Fruit fly (Drosophila melanogaster): Measurements from ENCODE around the gene CG6293.

Gene CG6293

dm6 chr3R:10272695-10273094, 38.7 kb downstream of the CG6293 start (continued):
- TF ChIP-seq ttk (GFP tag; IDR thresholded peaks at IDR 0.05) = 0 out of 2 replicates have a peak, but pooled peaks have one; percentile 31
- TF ChIP-seq pros (GFP tag; optimal IDR thresholded peaks at IDR 0.05) = no peak
- TF ChIP-seq Neu2 (GFP tag; optimal IDR thresholded peaks at IDR 0.05; ENCODE audit: borderline replicate concordance) = no peak
- no peak for TF ChIP-seq CHES-1-like (GFP tag; optimal IDR thresholded peaks at IDR 0.05)
- TF ChIP-seq eyg (GFP tag; optimal IDR thresholded peaks at IDR 0.05) = peak; percentile 4
- TF ChIP-seq CG1233 (GFP tag; optimal IDR thresholded peaks at IDR 0.05) = no peak
- TF ChIP-seq CG6689 (GFP tag; IDR thresholded peaks at IDR 0.05) = no peak
- TF ChIP-seq CG4854 (GFP tag; optimal IDR thresholded peaks at IDR 0.05) = no peak
- no peak for TF ChIP-seq CG8388 (GFP tag; optimal IDR thresholded peaks at IDR 0.05)
- no peak for TF ChIP-seq ems (GFP tag; optimal IDR thresholded peaks at IDR 0.05)
- no peak for TF ChIP-seq lola (GFP tag; optimal IDR thresholded peaks at IDR 0.05)
- no peak for TF ChIP-seq ab (GFP tag; optimal IDR thresholded peaks at IDR 0.05)
- TF ChIP-seq bcd (GFP tag; optimal IDR thresholded peaks at IDR 0.05) = no peak
- TF ChIP-seq mirr (GFP tag; optimal IDR thresholded peaks at IDR 0.05) = no peak
- peak; percentile 3 for TF ChIP-seq salm (tag; optimal IDR thresholded peaks at IDR 0.05)
- TF ChIP-seq CG14050 (GFP tag; IDR thresholded peaks at IDR 0.05) = no peak
- TF ChIP-seq Fer3 (tag; optimal IDR thresholded peaks at IDR 0.05) = no peak
- TF ChIP-seq lilli (GFP tag; optimal IDR thresholded peaks at IDR 0.05) = no peak
- no peak for TF ChIP-seq CG17328 (GFP tag; IDR thresholded peaks at IDR 0.05)
- TF ChIP-seq Sox100B (GFP tag; optimal IDR thresholded peaks at IDR 0.05) = peak; percentile 14
- TF ChIP-seq Ets65A (GFP tag) = no peak
- TF ChIP-seq CG2678 (tag; optimal IDR thresholded peaks at IDR 0.05) = peak; percentile 48
- no peak for TF ChIP-seq CG7963 (GFP tag; IDR thresholded peaks at IDR 0.05; ENCODE audit: partially characterized antibody)
- TF ChIP-seq stwl (tag; optimal IDR thresholded peaks at IDR 0.05) = no peak
- no peak for TF ChIP-seq Ets97D (GFP tag; optimal IDR thresholded peaks at IDR 0.05)
- TF ChIP-seq lmd (GFP tag; IDR thresholded peaks at IDR 0.05) = 0 out of 2 replicates have a peak, but pooled peaks have one; percentile 12
- TF ChIP-seq nmo (GFP tag; optimal IDR thresholded peaks at IDR 0.05) = peak; percentile 10
- no peak for TF ChIP-seq HmgD (GFP tag; optimal IDR thresholded peaks at IDR 0.05)
- no peak for TF ChIP-seq CG14860 (GFP tag; IDR thresholded peaks at IDR 0.05; ENCODE audit: partially characterized antibody)
- TF ChIP-seq bigmax (GFP tag; optimal IDR thresholded peaks at IDR 0.05) = no peak
- peak; percentile 32 for TF ChIP-seq unpg (GFP tag; optimal IDR thresholded peaks at IDR 0.05)
- TF ChIP-seq CG15601 (tag; optimal IDR thresholded peaks at IDR 0.05) = no peak
- no peak for TF ChIP-seq insv (GFP tag; optimal IDR thresholded peaks at IDR 0.05)
- TF ChIP-seq Hr51 (GFP tag; optimal IDR thresholded peaks at IDR 0.05) = peak in 1 of 2 experiments; percentile 64
- TF ChIP-seq Aef1 (GFP tag; IDR thresholded peaks at IDR 0.05) = no peak
- no peak for TF ChIP-seq klu (GFP tag; IDR thresholded peaks at IDR 0.05)
- TF ChIP-seq TFAM (GFP tag; optimal IDR thresholded peaks at IDR 0.05) = no peak
- peak; percentile 29 for TF ChIP-seq CG13424 (tag; optimal IDR thresholded peaks at IDR 0.05)
- TF ChIP-seq Atf-2 (GFP tag; optimal IDR thresholded peaks at IDR 0.05) = no peak
- no peak for TF ChIP-seq CG17612 (GFP tag; IDR thresholded peaks at IDR 0.05)
- no peak for TF ChIP-seq nau (GFP tag; optimal IDR thresholded peaks at IDR 0.05)
- 0 out of 2 replicates have a peak, but pooled peaks have one; percentile 39 for TF ChIP-seq CG1024 (GFP tag; IDR thresholded peaks at IDR 0.05)
- peak; percentile 21 for TF ChIP-seq CoRest (tag; optimal IDR thresholded peaks at IDR 0.05)
- no peak for TF ChIP-seq jumu (GFP tag; optimal IDR thresholded peaks at IDR 0.05)
- TF ChIP-seq Fer1 (GFP tag; optimal IDR thresholded peaks at IDR 0.05) = peak; percentile 8
- TF ChIP-seq Kr (GFP tag; optimal IDR thresholded peaks at IDR 0.05) = no peak
- no peak for TF ChIP-seq Rx (GFP tag; IDR thresholded peaks at IDR 0.05)
- peak; percentile 53 for TF ChIP-seq Med (GFP tag)
- peak; percentile 6 for TF ChIP-seq Ssrp (tag; optimal IDR thresholded peaks at IDR 0.05)
- no peak for TF ChIP-seq CG32532 (GFP tag; IDR thresholded peaks at IDR 0.05)
- peak in 1 of 2 experiments; percentile 10 for TF ChIP-seq Pdp1 (GFP tag; optimal IDR thresholded peaks at IDR 0.05)

Measured in whole organism, embryonic.